Worm (Caenorhabditis elegans) whole organism, L3 larva: Measurements from ENCODE around the gene fbxa-181.

Experiments
- R02D3.7 ChIP-seq: fragments of 150-350 bp; optimal IDR thresholded peaks from 2 replicates; lab custom pipeline; 2014; ENCODE audit warnings: missing biosample characterization, missing genetic modification characterization
- ZK546.5 ChIP-seq: sonication (generic microtip); optimal IDR thresholded peaks from 2 replicates; lab custom pipeline; 2017; ENCODE audit warnings: missing biosample characterization, missing genetic modification characterization
- aly-2 ChIP-seq: fragments of 150-350 bp; optimal IDR thresholded peaks from 2 replicates; lab custom pipeline; 2014; ENCODE audit warnings: missing biosample characterization, missing genetic modification characterization
- ceh-16 ChIP-seq: sonication (generic microtip); optimal IDR thresholded peaks from 2 replicates; lab custom pipeline; 2017; ENCODE audit warnings: missing biosample characterization, missing genetic modification characterization
- ceh-28 ChIP-seq: fragments of 150-350 bp; optimal IDR thresholded peaks from 2 replicates; lab custom pipeline; 2014; ENCODE audit warnings: missing biosample characterization, missing genetic modification reagents, missing genetic modification characterization
- ceh-82 ChIP-seq: fragments of 150-350 bp; optimal IDR thresholded peaks from 2 replicates; lab custom pipeline; 2014; ENCODE audit warnings: missing biosample characterization, missing genetic modification characterization
- daf-12 ChIP-seq: fragments of 150-350 bp; optimal IDR thresholded peaks from 2 replicates; lab custom pipeline; 2014; ENCODE audit warnings: missing biosample characterization, missing genetic modification reagents, missing genetic modification characterization
- egl-27 ChIP-seq: sonication (generic microtip); optimal IDR thresholded peaks from 4 replicates; lab custom pipeline; 2017; ENCODE audit warnings: missing biosample characterization, missing genetic modification reagents, missing genetic modification characterization
- egl-5 ChIP-seq: fragments of 150-350 bp; optimal IDR thresholded peaks from 2 replicates; lab custom pipeline; 2017; ENCODE audit warnings: missing biosample characterization, missing genetic modification reagents, missing genetic modification characterization, inconsistent platforms
- elt-1 ChIP-seq: fragments of 150-350 bp; optimal IDR thresholded peaks from 2 replicates; lab custom pipeline; 2014; ENCODE audit warnings: missing biosample characterization, missing genetic modification characterization
- elt-2 ChIP-seq: sonication (generic microtip); optimal IDR thresholded peaks from 2 replicates; lab custom pipeline; 2016; ENCODE audit warnings: missing genetic modification reagents, mild to moderate bottlenecking, missing genetic modification characterization, missing compliant biosample characterization
- elt-3 ChIP-seq, 3 experiments: fragments of 150-350 bp in 1 of 3; sonication (generic microtip) in 2 of 3; optimal IDR thresholded peaks; 2 replicates in 2 of 3; 4 replicates in 1 of 3; lab custom pipeline; 2014 to 2017; ENCODE audit warnings: missing biosample characterization in 3 of 3, missing genetic modification characterization in 3 of 3
- eor-1 ChIP-seq, 2 experiments: fragments of 150-350 bp; optimal IDR thresholded peaks; 2 replicates each; lab custom pipeline; 2014 to 2018; ENCODE audit warnings: missing biosample characterization in 2 of 2, missing genetic modification characterization in 2 of 2
- fkh-10 ChIP-seq: sonication (generic microtip); optimal IDR thresholded peaks from 2 replicates; lab custom pipeline; 2017; ENCODE audit warnings: missing biosample characterization, missing genetic modification reagents, missing genetic modification characterization
- fkh-2 ChIP-seq: fragments of 150-350 bp; optimal IDR thresholded peaks from 2 replicates; lab custom pipeline; 2014; ENCODE audit warnings: missing biosample characterization, missing genetic modification reagents, missing genetic modification characterization
- hmg-11 ChIP-seq: sonication (generic microtip); optimal IDR thresholded peaks from 2 replicates; lab custom pipeline; 2016; ENCODE audit warnings: missing genetic modification characterization, missing compliant biosample characterization
- jun-1 ChIP-seq: fragments of 150-350 bp; optimal IDR thresholded peaks from 2 replicates; lab custom pipeline; 2014; ENCODE audit warnings: missing biosample characterization, missing genetic modification reagents, missing genetic modification characterization
- lin-15B ChIP-seq: fragments of 150-350 bp; optimal IDR thresholded peaks from 2 replicates; lab custom pipeline; 2014; ENCODE audit warnings: missing biosample characterization, missing genetic modification characterization
- lin-39 ChIP-seq: fragments of 150-350 bp; optimal IDR thresholded peaks from 2 replicates; lab custom pipeline; 2018; ENCODE audit warnings: missing biosample characterization, missing genetic modification reagents, missing genetic modification characterization
- lsy-12 ChIP-seq: sonication (generic microtip); optimal IDR thresholded peaks from 2 replicates; lab custom pipeline; 2016; ENCODE audit warnings: mild to moderate bottlenecking, missing genetic modification characterization, missing compliant biosample characterization
- mdl-1 ChIP-seq: fragments of 150-350 bp; optimal IDR thresholded peaks from 2 replicates; lab custom pipeline; 2014; ENCODE audit warnings: missing biosample characterization, missing genetic modification characterization
- mml-1 ChIP-seq: fragments of 150-350 bp; sonication (generic microtip); optimal IDR thresholded peaks from 3 replicates; lab custom pipeline; 2014; ENCODE audit warnings: missing biosample characterization, missing genetic modification characterization
- nfya-1 ChIP-seq: sonication (generic microtip); optimal IDR thresholded peaks from 2 replicates; lab custom pipeline; 2017; ENCODE audit warnings: missing genetic modification characterization, mild to moderate bottlenecking, missing compliant biosample characterization, antibody characterized with exemption, moderate library complexity; ENCODE audit not compliant: insufficient read depth
- nhr-11 ChIP-seq: fragments of 150-350 bp; optimal IDR thresholded peaks from 2 replicates; lab custom pipeline; 2014; ENCODE audit warnings: missing biosample characterization, missing genetic modification characterization
- nhr-12 ChIP-seq: fragments of 150-350 bp; optimal IDR thresholded peaks from 2 replicates; lab custom pipeline; 2014; ENCODE audit warnings: missing biosample characterization, missing genetic modification characterization
- nhr-23 ChIP-seq: fragments of 150-350 bp; optimal IDR thresholded peaks from 2 replicates; lab custom pipeline; 2014; ENCODE audit warnings: missing biosample characterization, missing genetic modification reagents, missing genetic modification characterization
- nhr-237 ChIP-seq: fragments of 150-350 bp; optimal IDR thresholded peaks from 2 replicates; lab custom pipeline; 2014; ENCODE audit warnings: missing biosample characterization, missing genetic modification characterization
- nhr-25 ChIP-seq: sonication (generic microtip); optimal IDR thresholded peaks from 2 replicates; lab custom pipeline; 2017; ENCODE audit warnings: missing biosample characterization, missing genetic modification characterization
- nhr-28 ChIP-seq: fragments of 150-350 bp; optimal IDR thresholded peaks from 2 replicates; lab custom pipeline; 2014; ENCODE audit warnings: missing biosample characterization, missing genetic modification characterization
- nhr-43 ChIP-seq: sonication (generic microtip); optimal IDR thresholded peaks from 2 replicates; lab custom pipeline; 2016; ENCODE audit warnings: mild to moderate bottlenecking, missing genetic modification characterization, missing compliant biosample characterization; ENCODE audit not compliant: poor library complexity, severe bottlenecking
- nhr-67 ChIP-seq: fragments of 150-350 bp; optimal IDR thresholded peaks from 2 replicates; lab custom pipeline; 2014; ENCODE audit warnings: missing biosample characterization, missing genetic modification characterization
- nhr-76 ChIP-seq: fragments of 150-350 bp; sonication (generic microtip); optimal IDR thresholded peaks from 5 replicates; lab custom pipeline; 2014; ENCODE audit warnings: missing biosample characterization, missing genetic modification characterization
- pha-4 ChIP-seq: fragments of 150-350 bp; optimal IDR thresholded peaks from 2 replicates; lab custom pipeline; 2014; ENCODE audit warnings: missing biosample characterization, missing genetic modification reagents, missing genetic modification characterization
- pqm-1 ChIP-seq: fragments of 150-350 bp; optimal IDR thresholded peaks from 2 replicates; lab custom pipeline; 2017; ENCODE audit warnings: missing biosample characterization, missing genetic modification characterization, inconsistent platforms
- skn-1 ChIP-seq: fragments of 150-350 bp; optimal IDR thresholded peaks from 2 replicates; lab custom pipeline; 2014; ENCODE audit warnings: missing biosample characterization, missing genetic modification characterization
- snpc-4 ChIP-seq: fragments of 150-350 bp; optimal IDR thresholded peaks from 2 replicates; lab custom pipeline; 2014; ENCODE audit warnings: missing biosample characterization, missing genetic modification characterization
- tbx-2 ChIP-seq: sonication (generic microtip); optimal IDR thresholded peaks from 2 replicates; lab custom pipeline; 2016; ENCODE audit warnings: mild to moderate bottlenecking, missing genetic modification characterization, missing compliant biosample characterization
- unc-39 ChIP-seq: sonication (generic microtip); optimal IDR thresholded peaks from 4 replicates; lab custom pipeline; 2017; ENCODE audit warnings: missing biosample characterization, missing genetic modification characterization
- unc-62 ChIP-seq: fragments of 150-350 bp; sonication (generic microtip); optimal IDR thresholded peaks from 4 replicates; lab custom pipeline; 2014; ENCODE audit warnings: missing biosample characterization, missing genetic modification reagents, missing genetic modification characterization
- zag-1 ChIP-seq: fragments of 150-350 bp; optimal IDR thresholded peaks from 2 replicates; lab custom pipeline; 2014; ENCODE audit warnings: missing biosample characterization, missing genetic modification characterization
- ztf-11 ChIP-seq: fragments of 150-350 bp; optimal IDR thresholded peaks from 2 replicates; lab custom pipeline; 2014; ENCODE audit warnings: missing biosample characterization, missing genetic modification characterization
- ztf-4 ChIP-seq: fragments of 150-350 bp; optimal IDR thresholded peaks from 2 replicates; lab custom pipeline; 2014; ENCODE audit warnings: missing biosample characterization, missing genetic modification characterization

Gene fbxa-181

ce11 chrV:13751811-13752210 is 26.1 kb downstream of the fbxa-181 start, which contains the start of gene cld-9:
Gene cld-9, minus strand, starts transcription at chrV:13751891.
- TF ChIP-seq tbx-2 (tag; lab: Kevin White, UChicago) = no peak
- TF ChIP-seq pqm-1 = peak; percentile 40
- TF ChIP-seq elt-2 = peak; percentile 71
- no peak for TF ChIP-seq ztf-11 (tag; lab: Kevin White, UChicago)

ce11 chrV:13753481-13753880 is 27.8 kb downstream of the fbxa-181 start, which contains the start of gene F20G2.1:
Gene F20G2.1, minus strand, starts transcription at chrV:13753581.
- no peak for TF ChIP-seq jun-1 (tag; lab: Kevin White, UChicago)
- no peak for TF ChIP-seq fkh-2 (tag; lab: Kevin White, UChicago)
- no peak for TF ChIP-seq unc-62 (GFP tag; lab: Kevin White, UChicago)
- TF ChIP-seq ZK546.5 (tag; lab: Kevin White, UChicago) = no peak
- no peak for TF ChIP-seq mdl-1
- no peak for TF ChIP-seq elt-2
- no peak for TF ChIP-seq nfya-1 (tag; lab: Kevin White, UChicago)
- TF ChIP-seq nhr-76 = no peak
- TF ChIP-seq nhr-11 (tag; lab: Kevin White, UChicago) = no peak
- no peak for TF ChIP-seq nhr-237 (tag; lab: Kevin White, UChicago)

ce11 chrV:13756359-13757091 is 30.9 kb downstream of the fbxa-181 start, which contains the start of gene F20G2.2:
Gene F20G2.2, minus strand, starts transcription at chrV:13756409.
- TF ChIP-seq elt-2 (peak; percentile 43), hmg-11 (peak; percentile 13), pha-4 (tag; lab: Kevin White, UChicago) (peak; percentile 45), skn-1 (tag; lab: Kevin White, UChicago) (peak; percentile 83), zag-1 (tag; lab: Kevin White, UChicago) (no peak), nfya-1 (tag; lab: Kevin White, UChicago) (no peak), nhr-12 (tag; lab: Kevin White, UChicago) (no peak), ceh-28 (tag; lab: Kevin White, UChicago) (peak; percentile 20)

ce11 chrV:13757349-13757748 is 31.7 kb downstream of the fbxa-181 start:
- TF ChIP-seq ceh-82 (tag; lab: Kevin White, UChicago) (no peak), ztf-11 (tag; lab: Kevin White, UChicago) (no peak), ZK546.5 (tag; lab: Kevin White, UChicago) (no peak), nhr-237 (tag; lab: Kevin White, UChicago) (no peak), nhr-67 (tag; lab: Kevin White, UChicago) (no peak), hmg-11 (no peak), unc-39 (tag; lab: Kevin White, UChicago) (no peak), egl-5 (no peak), nhr-28 (no peak), mml-1 (tag; lab: Kevin White, UChicago) (no peak), fkh-10 (GFP tag; lab: Kevin White, UChicago) (no peak), unc-62 (GFP tag; lab: Kevin White, UChicago) (no peak), nhr-25 (tag; lab: Kevin White, UChicago) (no peak), pqm-1 (no peak), lin-15B (peak; percentile 66), skn-1 (tag; lab: Kevin White, UChicago) (no peak), zag-1 (tag; lab: Kevin White, UChicago) (no peak), ztf-4 (tag; lab: Kevin White, UChicago) (no peak), R02D3.7 (no peak), eor-1 (tag; optimal IDR thresholded peaks at IDR 0.05; lab: Kevin White, UChicago) (no peak), fkh-2 (tag; lab: Kevin White, UChicago) (no peak), nhr-76 (no peak), nhr-43 (tag; lab: Kevin White, UChicago) (no peak), nfya-1 (tag; lab: Kevin White, UChicago) (peak; percentile 29), lin-39 (tag; lab: Kevin White, UChicago) (peak; percentile 34), aly-2 (tag; lab: Kevin White, UChicago) (no peak), pha-4 (tag; lab: Kevin White, UChicago) (peak; percentile 49), nhr-11 (tag; lab: Kevin White, UChicago) (no peak), ceh-28 (tag; lab: Kevin White, UChicago) (no peak), egl-27 (no peak), lsy-12 (no peak), elt-3 (tag; optimal IDR thresholded peaks at IDR 0.05; lab: Kevin White, UChicago) (no peak), daf-12 (tag; lab: Kevin White, UChicago) (no peak), ceh-16 (no peak), snpc-4 (tag; lab: Kevin White, UChicago) (peak; percentile 56), nhr-23 (tag; lab: Kevin White, UChicago) (no peak), elt-1 (tag; lab: Kevin White, UChicago) (no peak)
- TF ChIP-seq, all 47 proteins: peak for 5
